Worm (Caenorhabditis elegans) whole organism, young adult: Measurements from ENCODE around the gene F21C10.1.

ENCODE experiments used
- F49E8.2 ChIP-seq: sonication (generic microtip); optimal IDR thresholded peaks from 3 replicates; lab custom pipeline; 2017; ENCODE audit warnings: missing genetic modification characterization, mild to moderate bottlenecking, missing compliant biosample characterization, antibody characterized with exemption, moderate library complexity; ENCODE audit not compliant: insufficient read depth
- F52B5.7 ChIP-seq: sonication (generic microtip); optimal IDR thresholded peaks from 2 replicates; lab custom pipeline; 2016; ENCODE audit warnings: mild to moderate bottlenecking, missing genetic modification characterization, missing compliant biosample characterization
- Y53F4B.3 ChIP-seq: fragments of 200-800 bp; sonication (Bioruptor generic); IDR thresholded peaks from 2 replicates; pipeline ENCODE4 v1.3.6; 2022; ENCODE audit warnings: missing genetic modification reagents, missing genetic modification characterization, missing compliant biosample characterization
- athp-1 ChIP-seq: sonication (generic microtip); optimal IDR thresholded peaks from 2 replicates; lab custom pipeline; 2017; ENCODE audit warnings: mild to moderate bottlenecking, missing genetic modification characterization, missing compliant biosample characterization
- bed-2 ChIP-seq: fragments of 200-800 bp; sonication (Bioruptor generic); IDR thresholded peaks from 2 replicates; pipeline ENCODE4 v1.3.6; 2022; ENCODE audit warnings: missing genetic modification reagents, missing genetic modification characterization, missing compliant biosample characterization
- cebp-1 ChIP-seq, 2 experiments: fragments of 200-800 bp in 1 of 2; sonication (Bioruptor generic) in 1 of 2; sonication (generic microtip) in 1 of 2; IDR thresholded peaks in 1 of 2; optimal IDR thresholded peaks in 1 of 2; 2 replicates each; pipeline versions ENCODE4 v1.3.6 to Lab custom; 2017 to 2022; ENCODE audit warnings: missing compliant biosample characterization in 2 of 2, missing genetic modification characterization in 2 of 2, mild to moderate bottlenecking in 1 of 2, missing genetic modification reagents in 1 of 2, moderate library complexity in 1 of 2
- ceh-27 ChIP-seq: fragments of 200-800 bp; sonication (Bioruptor generic); optimal IDR thresholded peaks from 2 replicates; lab custom pipeline; 2018; ENCODE audit warnings: mild to moderate bottlenecking, missing genetic modification characterization, moderate library complexity, missing compliant biosample characterization
- ceh-79 ChIP-seq: sonication (generic microtip); optimal IDR thresholded peaks from 2 replicates; lab custom pipeline; 2017; ENCODE audit warnings: mild to moderate bottlenecking, missing genetic modification characterization, missing compliant biosample characterization
- dpl-1 ChIP-seq: fragments of 150-350 bp; optimal IDR thresholded peaks from 2 replicates; lab custom pipeline; 2014; ENCODE audit warnings: missing biosample characterization, missing genetic modification reagents, missing genetic modification characterization
- ets-4 ChIP-seq: fragments of 200-800 bp; sonication (Bioruptor generic); optimal IDR thresholded peaks from 2 replicates; lab custom pipeline; 2018; ENCODE audit warnings: mild to moderate bottlenecking, missing genetic modification characterization, missing compliant biosample characterization
- him-1 ChIP-seq: sonication (generic microtip); optimal IDR thresholded peaks from 2 replicates; lab custom pipeline; 2016; ENCODE audit warnings: missing genotype, missing genetic modification reagents, missing genetic modification characterization, missing compliant biosample characterization
- hlh-26 ChIP-seq: fragments of 200-800 bp; sonication (Bioruptor generic); conservative IDR thresholded peaks from 2 replicates; pipeline ENCODE4 v1.3.6; 2022; ENCODE audit warnings: missing genetic modification reagents, missing genetic modification characterization, missing compliant biosample characterization
- hmg-1.2 ChIP-seq: fragments of 200-800 bp; sonication (Bioruptor generic); IDR thresholded peaks from 2 replicates; pipeline ENCODE4 v1.3.6; 2022; ENCODE audit warnings: missing genetic modification reagents, missing genetic modification characterization, missing compliant biosample characterization
- hmg-20 ChIP-seq: fragments of 200-800 bp; sonication (Bioruptor generic); IDR thresholded peaks from 2 replicates; pipeline ENCODE4 v1.3.6; 2022; ENCODE audit warnings: missing genetic modification reagents, missing genetic modification characterization, missing compliant biosample characterization
- lag-1 ChIP-seq: fragments of 200-800 bp; sonication (Bioruptor generic); IDR thresholded peaks from 2 replicates; pipeline ENCODE4 v1.3.6; 2022; ENCODE audit warnings: missing genetic modification reagents, missing genetic modification characterization, missing compliant biosample characterization
- let-526 ChIP-seq: fragments of 200-800 bp; sonication (Bioruptor generic); IDR thresholded peaks from 2 replicates; pipeline ENCODE4 v1.3.6; 2022; ENCODE audit warnings: missing genetic modification reagents, missing genetic modification characterization, missing compliant biosample characterization
- lin-35 ChIP-seq, 3 experiments: fragments of 150-350 bp in 2 of 3; sonication (generic microtip) in 1 of 3; optimal IDR thresholded peaks; 2 replicates each; lab custom pipeline; 2014 to 2018; ENCODE audit warnings: missing biosample characterization in 3 of 3, missing genetic modification characterization in 3 of 3, missing genetic modification reagents in 3 of 3
- lin-54 ChIP-seq: fragments of 200-800 bp; sonication (Bioruptor generic); optimal IDR thresholded peaks from 2 replicates; lab custom pipeline; 2018; ENCODE audit warnings: mild to moderate bottlenecking, missing genetic modification characterization, missing compliant biosample characterization
- lsl-1 ChIP-seq: fragments of 200-800 bp; sonication (Bioruptor generic); optimal IDR thresholded peaks from 2 replicates; lab custom pipeline; 2018; ENCODE audit warnings: mild to moderate bottlenecking, missing genetic modification characterization, moderate library complexity, missing compliant biosample characterization
- madf-8 ChIP-seq: fragments of 200-800 bp; sonication (Bioruptor generic); conservative IDR thresholded peaks from 2 replicates; pipeline ENCODE4 v1.3.6; 2022; ENCODE audit warnings: missing genetic modification reagents, missing genetic modification characterization, missing compliant biosample characterization
- nfya-1 ChIP-seq: sonication (generic microtip); optimal IDR thresholded peaks from 2 replicates; lab custom pipeline; 2017; ENCODE audit warnings: antibody characterized with exemption, missing compliant biosample characterization, missing genetic modification characterization, borderline replicate concordance; ENCODE audit not compliant: insufficient read depth
- nfya-2 ChIP-seq: fragments of 200-800 bp; sonication (Bioruptor generic); IDR thresholded peaks from 2 replicates; pipeline ENCODE4 v1.3.6; 2022; ENCODE audit warnings: missing genetic modification reagents, missing genetic modification characterization, missing compliant biosample characterization
- nfyb-1 ChIP-seq: fragments of 200-800 bp; sonication (Bioruptor generic); IDR thresholded peaks from 2 replicates; pipeline ENCODE4 v1.3.6; 2022; ENCODE audit warnings: missing genetic modification reagents, missing genetic modification characterization, missing compliant biosample characterization
- pbrm-1 ChIP-seq: fragments of 200-800 bp; sonication (Bioruptor generic); IDR thresholded peaks from 2 replicates; pipeline ENCODE4 v1.3.6; 2022; ENCODE audit warnings: missing genetic modification reagents, missing genetic modification characterization, missing compliant biosample characterization
- rec-8 ChIP-seq, 2 experiments: sonication (generic microtip); optimal IDR thresholded peaks; 2 replicates each; lab custom pipeline; 2016; ENCODE audit warnings: mild to moderate bottlenecking in 2 of 2, missing genetic modification characterization in 2 of 2, missing genetic modification reagents in 2 of 2, missing genotype in 2 of 2, missing biosample characterization in 1 of 2, missing compliant biosample characterization in 1 of 2, moderate library complexity in 1 of 2
- tbx-9 ChIP-seq: sonication (generic microtip); optimal IDR thresholded peaks from 2 replicates; lab custom pipeline; 2016; ENCODE audit warnings: borderline replicate concordance, missing genetic modification characterization, inconsistent platforms, missing compliant biosample characterization
- tlf-1 ChIP-seq: fragments of 200-800 bp; sonication (Bioruptor generic); optimal IDR thresholded peaks from 2 replicates; lab custom pipeline; 2018; ENCODE audit warnings: mild to moderate bottlenecking, missing genetic modification characterization, missing compliant biosample characterization
- unc-130 ChIP-seq: sonication (generic microtip); optimal IDR thresholded peaks from 2 replicates; lab custom pipeline; 2016; ENCODE audit warnings: missing genetic modification reagents, missing genetic modification characterization, missing compliant biosample characterization
- ztf-28 ChIP-seq: fragments of 200-800 bp; sonication (Bioruptor generic); IDR thresholded peaks from 2 replicates; pipeline ENCODE4 v1.3.6; 2022; ENCODE audit warnings: missing genetic modification reagents, missing genetic modification characterization, missing compliant biosample characterization
- ztf-6 ChIP-seq: fragments of 200-800 bp; sonication (Bioruptor generic); IDR thresholded peaks from 2 replicates; pipeline ENCODE4 v1.3.6; 2022; ENCODE audit warnings: missing genetic modification reagents, missing genetic modification characterization, missing compliant biosample characterization

F21C10.1 gene

DNA sequence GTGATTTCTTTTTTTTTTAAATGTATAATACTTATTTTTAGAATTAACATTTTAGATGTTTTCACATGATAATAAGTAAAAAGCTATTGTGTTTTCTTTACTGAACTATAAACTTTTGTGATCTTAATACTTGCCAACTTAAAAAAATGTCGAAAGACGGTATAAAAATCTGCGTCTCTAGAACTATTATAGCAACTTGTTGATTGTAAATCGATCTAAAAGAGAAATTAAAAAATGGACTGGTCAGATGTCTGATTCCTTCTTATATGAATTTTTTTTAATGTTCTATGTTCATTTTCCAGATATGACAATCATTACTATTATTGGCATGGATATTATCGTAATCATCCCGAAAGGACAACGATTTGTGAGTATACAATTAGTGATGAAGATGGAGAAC lies 4.4 kb upstream of the F21C10.1 start, which contains the start of gene F21C10.3:
Gene F21C10.3 (plus strand): TSS at position 301 of the 400 bp plus-strand sequence.
- no peak for TF ChIP-seq lin-54 (GFP tag; lab: Kevin White, UChicago)
- no peak for TF ChIP-seq ztf-28 (GFP tag; lab: Robert Waterston, UW)
- no peak for TF ChIP-seq ztf-6 (GFP tag; lab: Robert Waterston, UW)
- TF ChIP-seq cebp-1 (GFP tag; IDR thresholded peaks at IDR 0.05; lab: Robert Waterston, UW) = no peak
- TF ChIP-seq cebp-1 (tag; optimal IDR thresholded peaks at IDR 0.05; lab: Kevin White, UChicago) = no peak
- TF ChIP-seq athp-1 (tag; lab: Kevin White, UChicago) = no peak
- no peak for TF ChIP-seq unc-130 (GFP tag; lab: Kevin White, UChicago)
- no peak for TF ChIP-seq let-526 (GFP tag; lab: Robert Waterston, UW)
- TF ChIP-seq him-1 (tag; lab: Kevin White, UChicago) = no peak
- TF ChIP-seq lag-1 (GFP tag; lab: Robert Waterston, UW) = no peak
- no peak for TF ChIP-seq rec-8 (tag; optimal IDR thresholded peaks at IDR 0.05; lab: Kevin White, UChicago)
- TF ChIP-seq, all 124 proteins: peak for 0

DNA sequence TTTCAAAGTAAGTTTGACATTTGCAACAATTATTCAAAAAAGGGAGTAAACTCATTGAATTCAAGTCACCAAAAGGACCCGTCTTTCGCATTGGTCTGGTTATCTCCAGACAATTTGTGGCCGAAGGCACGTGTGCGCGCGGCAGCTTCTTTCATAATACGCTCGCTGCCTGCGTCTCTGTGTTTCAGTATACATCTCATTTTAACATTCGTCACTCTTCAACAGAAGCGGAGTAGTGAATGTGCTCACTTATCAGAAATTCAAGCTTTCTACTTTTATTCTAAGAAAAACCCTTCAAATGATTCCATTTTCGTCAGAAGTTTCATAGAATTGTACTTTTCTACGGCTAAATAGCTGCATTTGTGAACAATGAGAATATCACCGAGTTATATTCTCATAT lies 3.6 kb upstream of the F21C10.1 start:
- TF ChIP-seq F49E8.2 (tag; lab: Kevin White, UChicago) (no peak), nfyb-1 (GFP tag; lab: Robert Waterston, UW) (0 out of 2 replicates have a peak, but pooled peaks have one; percentile 9), hmg-1.2 (GFP tag; lab: Robert Waterston, UW) (peak; percentile 73; the same call in 1 of the 2 replicates), cebp-1 (GFP tag; IDR thresholded peaks at IDR 0.05; lab: Robert Waterston, UW) (peak; percentile 71; the same call in 1 of the 2 replicates), cebp-1 (tag; optimal IDR thresholded peaks at IDR 0.05; lab: Kevin White, UChicago) (peak; percentile 92)
- TF ChIP-seq, all 124 proteins: peak for 3

DNA sequence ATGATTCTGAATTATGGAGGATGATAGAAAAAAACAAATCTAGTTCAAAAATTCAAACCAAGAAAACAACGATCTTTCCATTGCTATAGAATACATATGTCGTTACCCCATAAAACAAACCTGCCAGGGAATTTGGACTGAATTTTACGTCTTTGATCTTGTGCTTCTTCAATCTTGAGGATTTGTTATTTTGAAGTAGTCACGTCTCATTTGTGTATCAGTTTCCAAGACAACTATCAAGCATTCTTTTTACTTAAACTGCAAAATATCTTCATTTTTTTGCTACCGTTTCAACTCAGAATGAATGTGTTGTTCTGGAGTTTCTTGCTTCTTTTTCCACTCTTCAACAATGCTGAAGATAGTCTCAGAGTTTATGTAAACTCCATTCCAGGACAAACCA lies 1.4 kb upstream of the F21C10.1 start, which contains the start of gene F21C10.19:
Gene F21C10.19 (plus strand): TSS at position 301 of the 400 bp plus-strand sequence.
- TF ChIP-seq nfya-1 (no peak), lsl-1 (GFP tag; lab: Kevin White, UChicago) (no peak), Y53F4B.3 (GFP tag; lab: Robert Waterston, UW) (no peak), F52B5.7 (tag; lab: Kevin White, UChicago) (no peak), dpl-1 (GFP tag; lab: Kevin White, UChicago) (no peak), ets-4 (GFP tag; lab: Kevin White, UChicago) (no peak), hmg-20 (no peak), pbrm-1 (GFP tag; lab: Robert Waterston, UW) (no peak), madf-8 (GFP tag; lab: Robert Waterston, UW) (no peak), bed-2 (no peak), nfya-2 (GFP tag; lab: Robert Waterston, UW) (no peak), tbx-9 (no peak)

DNA sequence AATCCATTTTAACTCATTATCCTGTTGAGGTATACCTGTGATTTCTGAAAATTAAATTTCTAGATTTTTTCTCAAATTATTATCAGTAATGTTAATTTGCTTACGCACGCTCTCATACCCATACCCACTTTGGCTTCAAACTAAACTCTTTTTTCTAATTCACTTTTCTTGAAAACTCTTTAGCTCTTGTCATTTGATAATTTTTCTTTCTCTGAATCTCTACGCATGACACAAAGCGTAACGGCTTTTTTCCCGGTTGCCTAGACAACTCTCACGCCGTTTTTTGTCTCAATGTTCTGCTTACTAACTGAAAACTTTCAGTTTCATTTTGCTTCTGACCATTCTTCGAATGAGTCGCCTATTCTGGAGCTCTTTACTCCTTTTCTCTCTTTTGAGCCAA lies 1.8 kb downstream of the F21C10.1 start, which contains the start of gene B0222.1:
Gene B0222.1 (plus strand): TSS at position 306 of the 400 bp plus-strand sequence.
- no peak for TF ChIP-seq let-526 (GFP tag; lab: Robert Waterston, UW)
- TF ChIP-seq, all 124 proteins: peak for 0

DNA sequence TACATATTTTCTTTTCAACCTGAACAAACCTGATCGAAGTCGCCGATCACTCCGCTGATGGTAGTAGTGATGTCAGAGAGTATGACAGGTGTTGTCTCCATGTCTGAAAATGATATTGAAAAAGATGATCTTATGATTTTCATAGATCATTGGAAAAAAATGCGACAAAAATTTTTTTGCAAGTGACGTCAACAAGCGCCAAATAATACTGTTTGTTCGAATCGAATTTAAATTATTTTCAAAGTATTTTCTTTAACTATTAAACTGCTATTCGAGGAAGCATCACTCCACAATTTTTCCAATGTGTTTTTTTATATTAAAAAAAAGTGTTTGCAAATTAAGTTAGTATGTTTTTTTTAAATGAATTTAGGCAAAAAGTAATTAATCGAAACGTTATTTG lies 5.5 kb downstream of the F21C10.1 start, which contains the start of gene pitr-2:
Gene pitr-2 (minus strand): TSS at position 101 of the 400 bp plus-strand sequence.
- TF ChIP-seq lin-35 (GFP tag; optimal IDR thresholded peaks at IDR 0.05; lab: Kevin White, UChicago) (no peak), tlf-1 (GFP tag; lab: Kevin White, UChicago) (no peak), ceh-27 (no peak), Y53F4B.3 (GFP tag; lab: Robert Waterston, UW) (no peak), ceh-79 (tag; lab: Kevin White, UChicago) (no peak), bed-2 (no peak), hlh-26 (GFP tag; lab: Robert Waterston, UW) (no peak), rec-8 (tag; optimal IDR thresholded peaks at IDR 0.05; lab: Kevin White, UChicago) (no peak)
